Worm (Caenorhabditis elegans) whole organism, L1 larva: ENCODE data around the gene srt-15.

Source experiments
- ama-1 ChIP-seq: fragments of 150-350 bp; optimal IDR thresholded peaks from 2 replicates; lab custom pipeline; 2014
- fos-1 ChIP-seq: fragments of 150-350 bp; optimal IDR thresholded peaks from 2 replicates; lab custom pipeline; 2014; ENCODE audit warnings: missing biosample characterization, missing genetic modification characterization
- lin-39 ChIP-seq: fragments of 150-350 bp; optimal IDR thresholded peaks from 2 replicates; lab custom pipeline; 2014; ENCODE audit warnings: missing biosample characterization, missing genetic modification reagents, missing genetic modification characterization
- nhr-28 ChIP-seq: fragments of 150-350 bp; optimal IDR thresholded peaks from 2 replicates; lab custom pipeline; 2014; ENCODE audit warnings: missing biosample characterization, missing genetic modification characterization
- nhr-76 ChIP-seq: sonication (generic microtip); optimal IDR thresholded peaks from 2 replicates; lab custom pipeline; 2017; ENCODE audit warnings: missing biosample characterization, missing genetic modification characterization
- pag-3 ChIP-seq: sonication (generic microtip); optimal IDR thresholded peaks from 2 replicates; lab custom pipeline; 2017; ENCODE audit warnings: missing genetic modification characterization, mild to moderate bottlenecking, missing compliant biosample characterization, antibody characterized with exemption, borderline replicate concordance; ENCODE audit not compliant: insufficient read depth
- pqm-1 ChIP-seq: sonication (generic microtip); optimal IDR thresholded peaks from 3 replicates; lab custom pipeline; 2017; ENCODE audit warnings: missing biosample characterization, missing genetic modification characterization
- snpc-4 ChIP-seq: fragments of 150-350 bp; optimal IDR thresholded peaks from 2 replicates; lab custom pipeline; 2014; ENCODE audit warnings: missing biosample characterization, missing genetic modification characterization
- unc-130 ChIP-seq: fragments of 150-350 bp; optimal IDR thresholded peaks from 2 replicates; lab custom pipeline; 2017; ENCODE audit warnings: missing biosample characterization, missing genetic modification characterization, inconsistent platforms
- unc-30 ChIP-seq: sonication (generic microtip); optimal IDR thresholded peaks from 2 replicates; lab custom pipeline; 2017; ENCODE audit warnings: missing biosample characterization, missing genetic modification characterization
- zag-1 ChIP-seq: fragments of 150-350 bp; optimal IDR thresholded peaks from 2 replicates; lab custom pipeline; 2014; ENCODE audit warnings: missing biosample characterization, missing genetic modification characterization

- no peak for TF ChIP-seq unc-30 (tag; lab: Kevin White, UChicago)
- TF ChIP-seq nhr-76 (tag; lab: Kevin White, UChicago) = no peak
- no peak for TF ChIP-seq unc-130 (tag; lab: Kevin White, UChicago)
- no peak for TF ChIP-seq zag-1 (tag; lab: Kevin White, UChicago)
- no peak for TF ChIP-seq pqm-1 (tag; lab: Kevin White, UChicago)
- TF ChIP-seq lin-39 (tag; lab: Kevin White, UChicago) = no peak
- TF ChIP-seq nhr-28 (tag; lab: Kevin White, UChicago) = no peak
- no peak for TF ChIP-seq fos-1 (tag; lab: Kevin White, UChicago)
- no peak for TF ChIP-seq pag-3 (tag; lab: Kevin White, UChicago)
- no peak for TF ChIP-seq snpc-4 (tag; lab: Kevin White, UChicago)
- no peak for TF ChIP-seq ama-1 (lab: Kevin White, UChicago)
Measured at ce11 chrV:3071548-3071947, 9.6 kb upstream of the srt-15 start, which contains the start of gene C50H11.13.
